Worm (Caenorhabditis elegans) whole organism, L3 larva: ENCODE results near the gene dpy-30.

ENCODE experiments used
- aly-2 ChIP-seq: fragments of 150-350 bp; optimal IDR thresholded peaks from 2 replicates; lab custom pipeline; 2014; ENCODE audit warnings: missing biosample characterization, missing genetic modification characterization
- ceh-16 ChIP-seq: sonication (generic microtip); optimal IDR thresholded peaks from 2 replicates; lab custom pipeline; 2017; ENCODE audit warnings: missing biosample characterization, missing genetic modification characterization
- ceh-28 ChIP-seq: fragments of 150-350 bp; optimal IDR thresholded peaks from 2 replicates; lab custom pipeline; 2014; ENCODE audit warnings: missing biosample characterization, missing genetic modification reagents, missing genetic modification characterization
- ceh-82 ChIP-seq: fragments of 150-350 bp; optimal IDR thresholded peaks from 2 replicates; lab custom pipeline; 2014; ENCODE audit warnings: missing biosample characterization, missing genetic modification characterization
- ceh-9 ChIP-seq: sonication (generic microtip); optimal IDR thresholded peaks from 2 replicates; lab custom pipeline; 2018; ENCODE audit warnings: missing biosample characterization, missing genetic modification characterization
- egl-5 ChIP-seq: fragments of 150-350 bp; optimal IDR thresholded peaks from 2 replicates; lab custom pipeline; 2017; ENCODE audit warnings: missing biosample characterization, missing genetic modification reagents, missing genetic modification characterization, inconsistent platforms
- elt-1 ChIP-seq: fragments of 150-350 bp; optimal IDR thresholded peaks from 2 replicates; lab custom pipeline; 2014; ENCODE audit warnings: missing biosample characterization, missing genetic modification characterization
- elt-2 ChIP-seq: sonication (generic microtip); optimal IDR thresholded peaks from 2 replicates; lab custom pipeline; 2016; ENCODE audit warnings: missing genetic modification reagents, mild to moderate bottlenecking, missing genetic modification characterization, missing compliant biosample characterization
- elt-3 ChIP-seq, 3 experiments: fragments of 150-350 bp in 1 of 3; sonication (generic microtip) in 2 of 3; optimal IDR thresholded peaks; 2 replicates in 2 of 3; 4 replicates in 1 of 3; lab custom pipeline; 2014 to 2017; ENCODE audit warnings: missing biosample characterization in 3 of 3, missing genetic modification characterization in 3 of 3
- eor-1 ChIP-seq, 2 experiments: fragments of 150-350 bp; optimal IDR thresholded peaks; 2 replicates each; lab custom pipeline; 2014 to 2018; ENCODE audit warnings: missing biosample characterization in 2 of 2, missing genetic modification characterization in 2 of 2
- fkh-10 ChIP-seq: sonication (generic microtip); optimal IDR thresholded peaks from 2 replicates; lab custom pipeline; 2017; ENCODE audit warnings: missing biosample characterization, missing genetic modification reagents, missing genetic modification characterization
- fkh-2 ChIP-seq: fragments of 150-350 bp; optimal IDR thresholded peaks from 2 replicates; lab custom pipeline; 2014; ENCODE audit warnings: missing biosample characterization, missing genetic modification reagents, missing genetic modification characterization
- jun-1 ChIP-seq: fragments of 150-350 bp; optimal IDR thresholded peaks from 2 replicates; lab custom pipeline; 2014; ENCODE audit warnings: missing biosample characterization, missing genetic modification reagents, missing genetic modification characterization
- lin-39 ChIP-seq: fragments of 150-350 bp; optimal IDR thresholded peaks from 2 replicates; lab custom pipeline; 2018; ENCODE audit warnings: missing biosample characterization, missing genetic modification reagents, missing genetic modification characterization
- mdl-1 ChIP-seq: fragments of 150-350 bp; optimal IDR thresholded peaks from 2 replicates; lab custom pipeline; 2014; ENCODE audit warnings: missing biosample characterization, missing genetic modification characterization
- nfya-1 ChIP-seq: sonication (generic microtip); optimal IDR thresholded peaks from 2 replicates; lab custom pipeline; 2017; ENCODE audit warnings: missing genetic modification characterization, mild to moderate bottlenecking, missing compliant biosample characterization, antibody characterized with exemption, moderate library complexity; ENCODE audit not compliant: insufficient read depth
- nhr-23 ChIP-seq: fragments of 150-350 bp; optimal IDR thresholded peaks from 2 replicates; lab custom pipeline; 2014; ENCODE audit warnings: missing biosample characterization, missing genetic modification reagents, missing genetic modification characterization
- nhr-237 ChIP-seq: fragments of 150-350 bp; optimal IDR thresholded peaks from 2 replicates; lab custom pipeline; 2014; ENCODE audit warnings: missing biosample characterization, missing genetic modification characterization
- nhr-25 ChIP-seq: sonication (generic microtip); optimal IDR thresholded peaks from 2 replicates; lab custom pipeline; 2017; ENCODE audit warnings: missing biosample characterization, missing genetic modification characterization
- nhr-28 ChIP-seq: fragments of 150-350 bp; optimal IDR thresholded peaks from 2 replicates; lab custom pipeline; 2014; ENCODE audit warnings: missing biosample characterization, missing genetic modification characterization
- nhr-76 ChIP-seq: fragments of 150-350 bp; sonication (generic microtip); optimal IDR thresholded peaks from 5 replicates; lab custom pipeline; 2014; ENCODE audit warnings: missing biosample characterization, missing genetic modification characterization
- nhr-77 ChIP-seq: fragments of 150-350 bp; optimal IDR thresholded peaks from 2 replicates; lab custom pipeline; 2014; ENCODE audit warnings: missing biosample characterization, missing genetic modification characterization
- pha-4 ChIP-seq: fragments of 150-350 bp; optimal IDR thresholded peaks from 2 replicates; lab custom pipeline; 2014; ENCODE audit warnings: missing biosample characterization, missing genetic modification reagents, missing genetic modification characterization
- snpc-4 ChIP-seq: fragments of 150-350 bp; optimal IDR thresholded peaks from 2 replicates; lab custom pipeline; 2014; ENCODE audit warnings: missing biosample characterization, missing genetic modification characterization
- unc-62 ChIP-seq: fragments of 150-350 bp; sonication (generic microtip); optimal IDR thresholded peaks from 4 replicates; lab custom pipeline; 2014; ENCODE audit warnings: missing biosample characterization, missing genetic modification reagents, missing genetic modification characterization
- ztf-11 ChIP-seq: fragments of 150-350 bp; optimal IDR thresholded peaks from 2 replicates; lab custom pipeline; 2014; ENCODE audit warnings: missing biosample characterization, missing genetic modification characterization

The dpy-30 gene

ce11 chrV:12208678-12209077 is 17.4 kb downstream of the dpy-30 start:
- TF ChIP-seq elt-2 (peak; percentile 44), nhr-25 (tag; lab: Kevin White, UChicago) (no peak)

DNA sequence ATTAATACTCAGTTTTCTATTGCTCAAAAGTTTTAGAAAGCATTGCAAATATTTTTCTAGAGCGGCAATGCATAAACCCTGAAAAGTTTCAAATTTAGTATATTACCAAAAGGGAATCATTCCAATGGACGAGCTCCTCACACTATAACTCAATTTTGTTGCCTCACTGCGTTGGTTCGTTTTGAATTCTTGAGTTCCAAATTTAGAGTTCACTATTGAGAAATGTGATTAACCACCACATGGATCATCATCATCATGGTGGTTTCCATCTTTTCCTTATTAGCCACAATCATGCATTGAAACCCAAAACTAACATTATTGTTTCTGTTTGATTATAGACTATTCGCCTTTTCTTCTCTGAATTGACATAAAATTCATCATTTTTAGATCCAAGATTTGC is 18.6 kb downstream of the dpy-30 start:
- TF ChIP-seq ceh-82 (tag; lab: Kevin White, UChicago) (no peak), nhr-25 (tag; lab: Kevin White, UChicago) (no peak), ztf-11 (no peak), elt-3 (tag; optimal IDR thresholded peaks at IDR 0.05; lab: Kevin White, UChicago) (no peak), ceh-16 (tag; lab: Kevin White, UChicago) (no peak), ceh-9 (no peak), nhr-76 (tag; lab: Kevin White, UChicago) (no peak), nhr-28 (tag; lab: Kevin White, UChicago) (no peak), elt-1 (tag; lab: Kevin White, UChicago) (no peak), snpc-4 (tag; lab: Kevin White, UChicago) (no peak), ceh-28 (no peak), aly-2 (no peak), nhr-23 (tag; lab: Kevin White, UChicago) (no peak), jun-1 (tag; lab: Kevin White, UChicago) (no peak), eor-1 (tag; optimal IDR thresholded peaks at IDR 0.05; lab: Kevin White, UChicago) (no peak), nhr-237 (tag; lab: Kevin White, UChicago) (no peak)

DNA sequence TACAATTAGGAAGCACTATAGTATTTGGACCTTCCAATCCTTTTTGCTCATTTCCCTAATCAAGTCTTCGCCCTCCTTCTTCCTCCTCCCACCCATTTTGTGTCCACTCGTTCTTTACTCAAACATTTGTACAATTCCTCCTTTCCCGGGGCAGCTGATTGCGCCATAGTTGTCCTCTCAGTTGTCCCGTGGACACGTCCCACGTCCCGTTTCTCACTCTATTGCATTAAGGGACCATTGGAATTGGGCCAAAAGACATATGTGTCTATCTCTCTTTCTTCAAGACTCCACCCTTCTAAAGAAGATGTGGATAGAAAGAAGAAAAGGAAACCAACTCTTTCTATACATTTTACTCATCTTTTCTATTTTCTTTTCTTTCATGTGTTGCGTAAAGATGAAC is 19.8 kb downstream of the dpy-30 start:
- peak; percentile 30 for TF ChIP-seq fkh-10 (GFP tag; lab: Kevin White, UChicago)
- peak; percentile 11 for TF ChIP-seq nfya-1 (tag; lab: Kevin White, UChicago)
- no peak for TF ChIP-seq nhr-23 (tag; lab: Kevin White, UChicago)
- no peak for TF ChIP-seq nhr-237 (tag; lab: Kevin White, UChicago)
- no peak for TF ChIP-seq snpc-4 (tag; lab: Kevin White, UChicago)

- TF ChIP-seq elt-2 (peak; percentile 19), ceh-16 (tag; lab: Kevin White, UChicago) (no peak), mdl-1 (tag; lab: Kevin White, UChicago) (no peak), nhr-76 (tag; lab: Kevin White, UChicago) (no peak)
Observed at ce11 chrV:12213027-12213426, 21.7 kb downstream of the dpy-30 start, which contains the start of gene vab-8. TSS of gene vab-8 (plus strand) at chrV:12213327.

DNA sequence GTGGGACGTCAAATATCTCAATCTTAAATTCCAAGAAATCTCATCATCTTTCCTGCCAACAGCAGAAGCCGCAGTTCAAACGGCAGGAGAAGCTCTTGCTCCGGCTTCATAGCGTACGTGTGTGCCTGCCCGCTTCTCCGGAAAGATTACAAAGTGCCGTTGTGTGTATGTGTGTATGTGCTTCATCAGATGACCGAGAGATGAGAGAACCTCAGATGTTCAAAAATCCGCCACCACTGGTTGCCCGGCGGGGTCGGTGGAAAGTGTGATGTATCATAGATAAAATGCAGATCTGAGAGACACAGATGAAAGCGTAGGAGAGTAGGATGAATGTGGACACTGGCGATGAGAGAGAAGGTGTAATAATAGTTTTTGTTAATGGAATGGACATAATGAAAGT is 42.1 kb downstream of the dpy-30 start:
- TF ChIP-seq unc-62 (GFP tag; lab: Kevin White, UChicago) (no peak), jun-1 (tag; lab: Kevin White, UChicago) (no peak), lin-39 (tag; lab: Kevin White, UChicago) (peak; percentile 4)

ce11 chrV:12234293-12235004 is 43.1 kb downstream of the dpy-30 start, which contains the start of gene myo-3:
TSS of gene myo-3 (minus strand) at chrV:12234343.
- no peak for TF ChIP-seq eor-1 (tag; optimal IDR thresholded peaks at IDR 0.05; lab: Kevin White, UChicago)
- TF ChIP-seq pha-4 (tag; lab: Kevin White, UChicago), result no peak
- no peak for TF ChIP-seq fkh-2 (tag; lab: Kevin White, UChicago)
- TF ChIP-seq ceh-9, result no peak
- no peak for TF ChIP-seq aly-2

- TF ChIP-seq aly-2 (no peak), nfya-1 (tag; lab: Kevin White, UChicago) (peak; percentile 45), egl-5 (tag; lab: Kevin White, UChicago) (peak; percentile 29), lin-39 (tag; lab: Kevin White, UChicago) (peak; percentile 9), ceh-28 (no peak)
Observed at ce11 chrV:12235502-12235901, 44.2 kb downstream of the dpy-30 start.

DNA sequence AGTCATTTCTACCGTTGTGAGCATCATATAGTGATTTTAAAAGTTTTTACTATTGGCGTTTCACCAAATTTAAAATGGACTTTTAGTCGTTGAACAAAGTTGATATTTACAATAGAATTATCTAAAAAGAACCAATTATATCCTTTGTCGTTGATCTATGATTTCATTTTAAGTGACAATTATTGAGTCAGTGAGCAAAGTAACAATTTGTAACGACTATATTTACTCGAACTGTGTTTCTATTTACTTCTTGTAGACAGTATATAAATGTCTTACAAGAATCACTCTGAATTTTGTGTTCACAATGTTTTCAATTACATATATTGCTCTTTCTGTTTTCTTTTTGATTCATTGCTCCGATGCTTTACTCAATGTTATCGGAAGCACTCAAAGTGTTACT is 49.8 kb downstream of the dpy-30 start, which contains the start of gene ttr-22:
TSS of gene ttr-22 (plus strand) at position 301 of the 400 bp plus-strand sequence.
- no peak for TF ChIP-seq ceh-9
- no peak for TF ChIP-seq fkh-2 (tag; lab: Kevin White, UChicago)
- no peak for TF ChIP-seq nhr-77 (tag; lab: Kevin White, UChicago)
- no peak for TF ChIP-seq ztf-11
- TF ChIP-seq nhr-23 (tag; lab: Kevin White, UChicago), result no peak
- TF ChIP-seq unc-62 (GFP tag; lab: Kevin White, UChicago), result no peak
